Worm (Caenorhabditis elegans) whole organism, L1 larva: ENCODE results near the gene Y56A3A.22.

Experiments used
- C04F5.9 ChIP-seq: sonication (generic microtip); optimal IDR thresholded peaks from 2 replicates; lab custom pipeline; 2016; ENCODE audit warnings: missing genetic modification characterization, missing compliant biosample characterization
- C34B4.2 ChIP-seq: sonication (generic microtip); optimal IDR thresholded peaks from 2 replicates; lab custom pipeline; 2017; ENCODE audit warnings: mild to moderate bottlenecking, missing genetic modification characterization, missing compliant biosample characterization
- aha-1 ChIP-seq: fragments of 150-350 bp; optimal IDR thresholded peaks from 2 replicates; lab custom pipeline; 2014; ENCODE audit warnings: missing biosample characterization, missing genetic modification characterization
- alr-1 ChIP-seq: fragments of 200-800 bp; sonication (Bioruptor generic); optimal IDR thresholded peaks from 2 replicates; lab custom pipeline; 2018; ENCODE audit warnings: borderline replicate concordance, mild to moderate bottlenecking, missing genetic modification characterization, missing compliant biosample characterization
- ama-1 ChIP-seq: fragments of 150-350 bp; optimal IDR thresholded peaks from 2 replicates; lab custom pipeline; 2014
- blmp-1 ChIP-seq: fragments of 150-350 bp; optimal IDR thresholded peaks from 2 replicates; lab custom pipeline; 2014; ENCODE audit warnings: missing biosample characterization, missing genetic modification characterization
- ceh-88 ChIP-seq: fragments of 200-800 bp; sonication (Bioruptor generic); IDR thresholded peaks from 2 replicates; pipeline ENCODE4 v1.3.6; 2022; ENCODE audit warnings: missing genetic modification characterization, missing compliant biosample characterization
- dsc-1 ChIP-seq: sonication (generic microtip); optimal IDR thresholded peaks from 2 replicates; lab custom pipeline; 2016; ENCODE audit warnings: mild to moderate bottlenecking, missing genetic modification characterization, missing compliant biosample characterization
- efl-1 ChIP-seq, 4 experiments: fragments of 150-350 bp; optimal IDR thresholded peaks in 3 of 4; peaks in 1 of 4; 1 replicate in 1 of 4; 2 replicates in 3 of 4; lab custom pipeline; 2014; ENCODE audit warnings: missing biosample characterization in 2 of 4, missing genetic modification characterization in 2 of 4, missing genetic modification reagents in 2 of 4
- egl-27 ChIP-seq, 2 experiments: fragments of 150-350 bp in 1 of 2; sonication (generic microtip); optimal IDR thresholded peaks; 3 replicates each; lab custom pipeline; 2017 to 2018; ENCODE audit warnings: missing biosample characterization in 2 of 2, missing genetic modification characterization in 2 of 2, missing genetic modification reagents in 2 of 2
- ets-5 ChIP-seq: fragments of 200-800 bp; sonication (Bioruptor generic); IDR thresholded peaks from 2 replicates; pipeline ENCODE4 v1.3.6; 2022; ENCODE audit warnings: missing genetic modification characterization, missing compliant biosample characterization
- fkh-4 ChIP-seq: sonication (generic microtip); optimal IDR thresholded peaks from 2 replicates; lab custom pipeline; 2016; ENCODE audit warnings: missing compliant biosample characterization, missing genetic modification characterization, borderline replicate concordance
- hlh-4 ChIP-seq: sonication (generic microtip); optimal IDR thresholded peaks from 2 replicates; lab custom pipeline; 2016; ENCODE audit warnings: mild to moderate bottlenecking, missing genetic modification characterization, missing compliant biosample characterization
- irx-1 ChIP-seq: sonication (generic microtip); optimal IDR thresholded peaks from 2 replicates; lab custom pipeline; 2016; ENCODE audit warnings: missing genetic modification characterization, missing compliant biosample characterization
- jun-1 ChIP-seq: fragments of 150-350 bp; optimal IDR thresholded peaks from 2 replicates; lab custom pipeline; 2014; ENCODE audit warnings: missing biosample characterization, missing genetic modification reagents, missing genetic modification characterization
- lin-14 ChIP-seq: fragments of 200-800 bp; sonication (Bioruptor generic); optimal IDR thresholded peaks from 2 replicates; lab custom pipeline; 2018; ENCODE audit warnings: mild to moderate bottlenecking, missing genetic modification characterization, moderate library complexity, missing compliant biosample characterization
- lin-15B ChIP-seq: fragments of 150-350 bp; sonication (generic microtip); optimal IDR thresholded peaks from 3 replicates; lab custom pipeline; 2014; ENCODE audit warnings: missing biosample characterization, missing genetic modification characterization
- lin-39 ChIP-seq: fragments of 150-350 bp; optimal IDR thresholded peaks from 2 replicates; lab custom pipeline; 2014; ENCODE audit warnings: missing biosample characterization, missing genetic modification reagents, missing genetic modification characterization
- lir-3 ChIP-seq: sonication (generic microtip); optimal IDR thresholded peaks from 2 replicates; lab custom pipeline; 2016; ENCODE audit warnings: mild to moderate bottlenecking, missing genetic modification characterization, moderate library complexity, missing compliant biosample characterization; ENCODE audit not compliant: poor library complexity
- lsy-2 ChIP-seq, 2 experiments: fragments of 150-350 bp; optimal IDR thresholded peaks; 2 replicates each; lab custom pipeline; 2014; ENCODE audit warnings: missing biosample characterization in 2 of 2, missing genetic modification characterization in 2 of 2
- mdl-1 ChIP-seq, 2 experiments: fragments of 150-350 bp; optimal IDR thresholded peaks; 2 replicates each; lab custom pipeline; 2014 to 2017; ENCODE audit warnings: missing biosample characterization in 2 of 2, missing genetic modification characterization in 2 of 2, inconsistent platforms in 1 of 2
- mef-2 ChIP-seq: fragments of 150-350 bp; optimal IDR thresholded peaks from 2 replicates; lab custom pipeline; 2014; ENCODE audit warnings: missing biosample characterization, missing genetic modification characterization
- mep-1 ChIP-seq: fragments of 150-350 bp; optimal IDR thresholded peaks from 2 replicates; lab custom pipeline; 2014; ENCODE audit warnings: missing biosample characterization, missing genetic modification characterization
- nhr-11 ChIP-seq: fragments of 150-350 bp; optimal IDR thresholded peaks from 2 replicates; lab custom pipeline; 2014; ENCODE audit warnings: missing biosample characterization, missing genetic modification characterization
- nhr-19 ChIP-seq: fragments of 200-800 bp; sonication (Bioruptor generic); conservative IDR thresholded peaks from 2 replicates; pipeline ENCODE4 v1.3.6; 2022; ENCODE audit warnings: missing genetic modification characterization, missing compliant biosample characterization
- nhr-20 ChIP-seq: sonication (generic microtip); optimal IDR thresholded peaks from 2 replicates; lab custom pipeline; 2016; ENCODE audit warnings: mild to moderate bottlenecking, missing genetic modification characterization, missing compliant biosample characterization
- nhr-47 ChIP-seq: sonication (generic microtip); optimal IDR thresholded peaks from 2 replicates; lab custom pipeline; 2016; ENCODE audit warnings: mild to moderate bottlenecking, missing genetic modification characterization, moderate library complexity, missing compliant biosample characterization
- nhr-71 ChIP-seq: sonication (generic microtip); optimal IDR thresholded peaks from 2 replicates; lab custom pipeline; 2016; ENCODE audit warnings: mild to moderate bottlenecking, missing genetic modification characterization, moderate library complexity, missing compliant biosample characterization
- nhr-85 ChIP-seq: sonication (generic microtip); peaks from one replicate; lab custom pipeline; 2016; ENCODE audit warnings: missing genetic modification characterization, inconsistent platforms, missing compliant biosample characterization
- nhr-90 ChIP-seq: sonication (generic microtip); optimal IDR thresholded peaks from 2 replicates; lab custom pipeline; 2016; ENCODE audit warnings: mild to moderate bottlenecking, missing genetic modification characterization, missing compliant biosample characterization; ENCODE audit not compliant: poor library complexity
- pax-3 ChIP-seq: fragments of 200-800 bp; sonication (Bioruptor generic); optimal IDR thresholded peaks from 2 replicates; lab custom pipeline; 2018; ENCODE audit warnings: mild to moderate bottlenecking, missing genetic modification characterization, moderate library complexity, missing compliant biosample characterization
- rnt-1 ChIP-seq: sonication (generic microtip); optimal IDR thresholded peaks from 2 replicates; lab custom pipeline; 2016; ENCODE audit warnings: mild to moderate bottlenecking, missing genetic modification characterization, moderate library complexity, missing compliant biosample characterization
- skn-1 ChIP-seq: fragments of 150-350 bp; optimal IDR thresholded peaks from 2 replicates; lab custom pipeline; 2014; ENCODE audit warnings: missing biosample characterization, missing genetic modification characterization
- snu-23 ChIP-seq: sonication (generic microtip); optimal IDR thresholded peaks from 2 replicates; lab custom pipeline; 2016; ENCODE audit warnings: missing genetic modification characterization, missing compliant biosample characterization
- sptf-1 ChIP-seq: fragments of 150-350 bp; optimal IDR thresholded peaks from 2 replicates; lab custom pipeline; 2014; ENCODE audit warnings: missing biosample characterization, missing genetic modification characterization
- sup-37 ChIP-seq: fragments of 200-800 bp; sonication (Bioruptor generic); optimal IDR thresholded peaks from 2 replicates; lab custom pipeline; 2018; ENCODE audit warnings: mild to moderate bottlenecking, missing genetic modification characterization, missing compliant biosample characterization
- swsn-7 ChIP-seq: sonication (generic microtip); optimal IDR thresholded peaks from 2 replicates; lab custom pipeline; 2016; ENCODE audit warnings: missing genetic modification characterization, missing compliant biosample characterization
- tbx-2 ChIP-seq: sonication (generic microtip); optimal IDR thresholded peaks from 2 replicates; lab custom pipeline; 2016; ENCODE audit warnings: missing genetic modification characterization, missing compliant biosample characterization
- unc-130 ChIP-seq: fragments of 150-350 bp; optimal IDR thresholded peaks from 2 replicates; lab custom pipeline; 2017; ENCODE audit warnings: missing biosample characterization, missing genetic modification characterization, inconsistent platforms
- unc-30 ChIP-seq: sonication (generic microtip); optimal IDR thresholded peaks from 2 replicates; lab custom pipeline; 2017; ENCODE audit warnings: missing biosample characterization, missing genetic modification characterization
- unc-62 ChIP-seq: fragments of 150-350 bp; optimal IDR thresholded peaks from 2 replicates; lab custom pipeline; 2014; ENCODE audit warnings: missing biosample characterization, missing genetic modification reagents, missing genetic modification characterization
- unc-86 ChIP-seq: sonication (generic microtip); optimal IDR thresholded peaks from 2 replicates; lab custom pipeline; 2016; ENCODE audit warnings: missing genetic modification characterization, missing compliant biosample characterization
- unc-98 ChIP-seq: fragments of 200-800 bp; sonication (Bioruptor generic); IDR thresholded peaks from 2 replicates; pipeline ENCODE4 v1.3.6; 2022; ENCODE audit warnings: missing genetic modification characterization, missing compliant biosample characterization
- xbp-1 ChIP-seq: sonication (generic microtip); optimal IDR thresholded peaks from 2 replicates; lab custom pipeline; 2016; ENCODE audit warnings: missing genetic modification characterization, missing compliant biosample characterization
- zag-1 ChIP-seq: fragments of 150-350 bp; optimal IDR thresholded peaks from 2 replicates; lab custom pipeline; 2014; ENCODE audit warnings: missing biosample characterization, missing genetic modification characterization
- zip-4 ChIP-seq: fragments of 200-800 bp; sonication (Bioruptor generic); optimal IDR thresholded peaks from 2 replicates; lab custom pipeline; 2018; ENCODE audit warnings: mild to moderate bottlenecking, missing genetic modification characterization, moderate library complexity, missing compliant biosample characterization

Gene Y56A3A.22

DNA sequence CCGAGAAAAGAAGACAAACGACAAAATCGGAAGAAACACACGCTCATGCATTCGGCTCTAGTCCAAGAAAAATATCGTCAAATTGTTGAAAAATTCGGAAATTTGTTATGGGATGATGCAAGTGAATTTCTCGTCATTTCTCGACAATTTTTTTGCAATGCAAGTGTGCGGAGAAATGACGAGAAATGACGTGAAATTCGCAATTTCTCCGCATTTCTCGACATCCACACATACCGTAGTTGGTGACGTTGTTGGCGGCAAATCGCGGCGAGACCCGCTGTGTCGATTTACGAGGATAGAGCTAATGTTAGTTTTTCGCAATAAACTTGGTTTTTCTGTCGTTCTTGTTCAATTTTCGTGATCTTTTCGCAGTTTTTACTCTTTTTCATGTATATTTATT lies 17.7 kb downstream of the Y56A3A.22 start:
- peak; percentile 97 for TF ChIP-seq C04F5.9 (tag; lab: Kevin White, UChicago)
- peak in 1 of 2 experiments; percentile 2 for TF ChIP-seq lsy-2 (tag; optimal IDR thresholded peaks at IDR 0.05; lab: Kevin White, UChicago)

DNA sequence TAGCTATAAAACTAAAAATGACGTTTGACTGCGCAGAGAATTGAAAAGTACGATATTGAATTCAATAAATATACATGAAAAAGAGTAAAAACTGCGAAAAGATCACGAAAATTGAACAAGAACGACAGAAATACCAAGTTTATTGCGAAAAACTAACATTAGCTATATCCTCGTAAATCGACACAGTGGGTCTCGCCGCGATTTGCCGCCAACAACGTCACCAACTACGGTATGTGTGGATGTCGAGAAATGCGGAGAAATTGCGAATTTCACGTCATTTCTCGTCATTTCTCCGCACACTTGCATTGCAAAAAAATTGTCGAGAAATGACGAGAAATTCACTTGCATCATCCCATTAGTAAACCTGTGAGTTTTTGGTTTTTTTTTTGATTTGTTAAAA lies 18.5 kb downstream of the Y56A3A.22 start:
- TF ChIP-seq lsy-2 (tag; optimal IDR thresholded peaks at IDR 0.05; lab: Kevin White, UChicago) (peak in 1 of 2 experiments; percentile 27), C04F5.9 (tag; lab: Kevin White, UChicago) (peak; percentile 97)

ce11 chrIII:11942664-11943063 lies 21.2 kb downstream of the Y56A3A.22 start:
- TF ChIP-seq lin-15B (no peak), ama-1 (no peak), lin-39 (tag; lab: Kevin White, UChicago) (peak; percentile 40), mef-2 (tag; lab: Kevin White, UChicago) (peak; percentile 38), mdl-1 (tag; optimal IDR thresholded peaks at IDR 0.05; lab: Kevin White, UChicago) (peak in 1 of 2 experiments; percentile 2), unc-98 (GFP tag; lab: Robert Waterston, UW) (peak; percentile 69), lsy-2 (tag; optimal IDR thresholded peaks at IDR 0.05; lab: Kevin White, UChicago) (peak; percentile 25 to 58), sptf-1 (tag; lab: Kevin White, UChicago) (no peak), blmp-1 (tag; lab: Kevin White, UChicago) (no peak), efl-1 (optimal IDR thresholded peaks at IDR 0.05; lab: Kevin White, UChicago) (peak; percentile 19 to 27), efl-1 (GFP tag; optimal IDR thresholded peaks at IDR 0.05 in 1 of 2; lab: Kevin White, UChicago) (peak; percentile 26 to 90), alr-1 (tag; lab: Kevin White, UChicago) (no peak), egl-27 (tag; optimal IDR thresholded peaks at IDR 0.05; lab: Kevin White, UChicago) (no peak), snu-23 (GFP tag; lab: Kevin White, UChicago) (peak; percentile 64), lin-14 (GFP tag; lab: Kevin White, UChicago) (peak; percentile 85), jun-1 (no peak), dsc-1 (peak; percentile 10), irx-1 (tag; lab: Kevin White, UChicago) (no peak), hlh-4 (tag; lab: Kevin White, UChicago) (no peak), nhr-20 (tag; lab: Kevin White, UChicago) (peak; percentile 30), C04F5.9 (tag; lab: Kevin White, UChicago) (peak; percentile 30), sup-37 (GFP tag; lab: Kevin White, UChicago) (no peak), swsn-7 (tag; lab: Kevin White, UChicago) (peak; percentile 46), nhr-11 (tag; lab: Kevin White, UChicago) (no peak), C34B4.2 (tag; lab: Kevin White, UChicago) (no peak), unc-62 (GFP tag; lab: Kevin White, UChicago) (no peak), nhr-71 (tag; lab: Kevin White, UChicago) (peak; percentile 88), zag-1 (tag; lab: Kevin White, UChicago) (no peak), nhr-19 (GFP tag; lab: Robert Waterston, UW) (peak; percentile 64), xbp-1 (tag; lab: Kevin White, UChicago) (peak; percentile 11), nhr-47 (tag; lab: Kevin White, UChicago) (peak; percentile 54), rnt-1 (tag; lab: Kevin White, UChicago) (peak; percentile 87), zip-4 (GFP tag; lab: Kevin White, UChicago) (no peak), skn-1 (tag; lab: Kevin White, UChicago) (peak; percentile 19), nhr-85 (tag; lab: Kevin White, UChicago) (no peak)

ce11 chrIII:11946062-11946749 lies 24.7 kb downstream of the Y56A3A.22 start:
- peak; percentile 100 for TF ChIP-seq irx-1 (tag; lab: Kevin White, UChicago)
- no peak for TF ChIP-seq ets-5 (GFP tag; lab: Robert Waterston, UW)
- peak; percentile 88 for TF ChIP-seq mep-1
- TF ChIP-seq egl-27 (tag; optimal IDR thresholded peaks at IDR 0.05; lab: Kevin White, UChicago) = no peak
- peak; percentile 90 for TF ChIP-seq ceh-88
- TF ChIP-seq unc-30 (tag; lab: Kevin White, UChicago) = no peak
- TF ChIP-seq pax-3 (tag; lab: Kevin White, UChicago) = peak; percentile 99
- peak; percentile 100 for TF ChIP-seq fkh-4 (tag; lab: Kevin White, UChicago)
- peak; percentile 52 for TF ChIP-seq unc-130 (tag; lab: Kevin White, UChicago)
- peak; percentile 96 for TF ChIP-seq unc-86 (tag; lab: Kevin White, UChicago)
- peak; percentile 99 for TF ChIP-seq tbx-2 (tag; lab: Kevin White, UChicago)
- peak; percentile 99 for TF ChIP-seq lir-3 (tag; lab: Kevin White, UChicago)
- TF ChIP-seq mef-2 (tag; lab: Kevin White, UChicago) = peak; percentile 32
- TF ChIP-seq aha-1 = no peak
- no peak for TF ChIP-seq alr-1 (tag; lab: Kevin White, UChicago)
- peak; percentile 99 for TF ChIP-seq nhr-90 (tag; lab: Kevin White, UChicago)
